Worm (Caenorhabditis elegans) whole organism, L2 larva: Measurements from ENCODE around the gene unc-78.

Experiments
- R02D3.7 ChIP-seq: fragments of 150-350 bp; optimal IDR thresholded peaks from 2 replicates; lab custom pipeline; 2014; ENCODE audit warnings: missing biosample characterization, missing genetic modification characterization
- egl-27 ChIP-seq: sonication (generic microtip); optimal IDR thresholded peaks from 3 replicates; lab custom pipeline; 2017; ENCODE audit warnings: missing biosample characterization, missing genetic modification reagents, missing genetic modification characterization
- nhr-77 ChIP-seq: fragments of 150-350 bp; optimal IDR thresholded peaks from 2 replicates; lab custom pipeline; 2014; ENCODE audit warnings: missing biosample characterization, missing genetic modification characterization

DNA sequence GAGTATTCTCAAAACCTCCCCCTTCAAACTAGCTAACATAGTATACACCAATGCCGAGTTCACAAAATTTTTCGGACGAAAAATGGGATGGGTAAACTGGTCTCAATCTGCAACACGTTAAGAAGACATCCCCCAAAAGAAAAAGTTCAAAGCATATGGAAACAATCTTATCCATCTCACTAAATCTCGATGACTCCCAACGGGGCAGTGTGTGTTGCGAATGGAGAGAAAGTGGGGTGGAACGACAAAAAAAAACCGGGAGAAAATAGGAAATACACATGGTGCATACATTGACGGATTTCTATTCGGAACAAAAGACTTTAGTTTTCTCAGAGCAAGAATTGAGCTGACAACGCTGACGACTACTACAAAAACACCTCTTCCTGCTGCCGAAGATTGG lies 36.1 kb downstream of the unc-78 start:
- TF ChIP-seq R02D3.7 (tag; lab: Kevin White, UChicago) (no peak), nhr-77 (tag; lab: Kevin White, UChicago) (no peak), egl-27 (tag; lab: Kevin White, UChicago) (no peak)
